Comparison of ENCODE assay signal across 1 fruit fly cellular context in genomic region chrX:12466541-12467240, dm6.
TF ChIP-seq lines count a peak whose summit lies in the region.

No protein-coding gene starts in this region.

TF ChIP-seq in whole organism, embryonic, 481 proteins besides CTCF, POLR2A, EP300 and RAD21 (continued from another document):
- TF ChIP-seq dmrt99B (tag; optimal IDR thresholded peaks at IDR 0.05; lab: Kevin White, UChicago): peak; percentile 70
- peak; percentile 24; the same call in 1 of the 3 replicates for TF ChIP-seq CG11695 (GFP tag; IDR thresholded peaks at IDR 0.05; lab: Robert Waterston, UW)
- no peak for TF ChIP-seq CG1024 (GFP tag; IDR thresholded peaks at IDR 0.05; lab: Robert Waterston, UW)
- TF ChIP-seq CG18764 (GFP tag; optimal IDR thresholded peaks at IDR 0.05; lab: Kevin White, UChicago): no peak
- peak; percentile 6; the same call in 1 of the 3 replicates for TF ChIP-seq Dbx (GFP tag; IDR thresholded peaks at IDR 0.05; lab: Robert Waterston, UW)
- TF ChIP-seq Dad (GFP tag; optimal IDR thresholded peaks at IDR 0.05; lab: Kevin White, UChicago): peak; percentile 20
- TF ChIP-seq Sox100B (GFP tag; optimal IDR thresholded peaks at IDR 0.05; lab: Kevin White, UChicago): peak; percentile 68
- TF ChIP-seq twi (tag; optimal IDR thresholded peaks at IDR 0.05; lab: Kevin White, UChicago): no peak
- no peak for TF ChIP-seq Nf-YB (GFP tag; optimal IDR thresholded peaks at IDR 0.05; lab: Kevin White, UChicago)
- TF ChIP-seq Vsx1 (GFP tag; optimal IDR thresholded peaks at IDR 0.05; lab: Kevin White, UChicago): no peak
- peak; percentile 15 for TF ChIP-seq bab2 (GFP tag; optimal IDR thresholded peaks at IDR 0.05; lab: Kevin White, UChicago)
- peak; percentile 82 for TF ChIP-seq Elba2 (GFP tag; optimal IDR thresholded peaks at IDR 0.05; lab: Kevin White, UChicago)
- no peak for TF ChIP-seq br (optimal IDR thresholded peaks at IDR 0.05; lab: Kevin White, UChicago)
- no peak for TF ChIP-seq Tbp (GFP tag; optimal IDR thresholded peaks at IDR 0.05; lab: Kevin White, UChicago)
- no peak for TF ChIP-seq Neu2 (GFP tag; optimal IDR thresholded peaks at IDR 0.05; lab: Kevin White, UChicago; ENCODE audit: borderline replicate concordance)
- peak; percentile 24 for TF ChIP-seq gcm (GFP tag; optimal IDR thresholded peaks at IDR 0.05; lab: Kevin White, UChicago)
- peak; percentile 16 for TF ChIP-seq CG10654 (GFP tag; optimal IDR thresholded peaks at IDR 0.05; lab: Kevin White, UChicago)
- TF ChIP-seq HHEX (GFP tag; optimal IDR thresholded peaks at IDR 0.05; lab: Kevin White, UChicago): peak; percentile 55
- peak; percentile 63 for TF ChIP-seq CG9727 (GFP tag; optimal IDR thresholded peaks at IDR 0.05; lab: Kevin White, UChicago)
- no peak for TF ChIP-seq Deaf1 (tag; optimal IDR thresholded peaks at IDR 0.05; lab: Kevin White, UChicago)
- no peak for TF ChIP-seq CG10462 (GFP tag; optimal IDR thresholded peaks at IDR 0.05; lab: Kevin White, UChicago)
- peak; percentile 35 for TF ChIP-seq shn (GFP tag; optimal IDR thresholded peaks at IDR 0.05; lab: Kevin White, UChicago)
- peak; percentile 46 for TF ChIP-seq org-1 (GFP tag; optimal IDR thresholded peaks at IDR 0.05; lab: Kevin White, UChicago)
- peak; percentile 25 for TF ChIP-seq eyg (GFP tag; optimal IDR thresholded peaks at IDR 0.05; lab: Kevin White, UChicago)
- TF ChIP-seq CG4707 (GFP tag; optimal IDR thresholded peaks at IDR 0.05; lab: Kevin White, UChicago): no peak
- peak; percentile 31 for TF ChIP-seq sisA (GFP tag; IDR thresholded peaks at IDR 0.05; lab: Robert Waterston, UW)
- peak; percentile 27 for TF ChIP-seq CG12104 (GFP tag; optimal IDR thresholded peaks at IDR 0.05; lab: Kevin White, UChicago)
- peak; percentile 48 for TF ChIP-seq fd96Cb (tag; optimal IDR thresholded peaks at IDR 0.05; lab: Kevin White, UChicago)
- TF ChIP-seq CG4617 (GFP tag; optimal IDR thresholded peaks at IDR 0.05; lab: Kevin White, UChicago; ENCODE audit: borderline replicate concordance): no peak
- peak; percentile 60 for TF ChIP-seq PHDP (tag; optimal IDR thresholded peaks at IDR 0.05; lab: Kevin White, UChicago)
- no peak for TF ChIP-seq sqz (GFP tag; optimal IDR thresholded peaks at IDR 0.05; lab: Kevin White, UChicago)
- TF ChIP-seq ham (GFP tag; IDR thresholded peaks at IDR 0.05; lab: Robert Waterston, UW): no peak
- peak; percentile 28 for TF ChIP-seq Dip3 (GFP tag; optimal IDR thresholded peaks at IDR 0.05; lab: Kevin White, UChicago)
- peak; percentile 52 for TF ChIP-seq Hand (GFP tag; optimal IDR thresholded peaks at IDR 0.05; lab: Kevin White, UChicago)
- TF ChIP-seq CG9797 (GFP tag; optimal IDR thresholded peaks at IDR 0.05; lab: Kevin White, UChicago): no peak
- TF ChIP-seq chinmo (GFP tag; IDR thresholded peaks at IDR 0.05; lab: Robert Waterston, UW; ENCODE audit: partially characterized antibody): no peak
- TF ChIP-seq CG1647 (GFP tag; optimal IDR thresholded peaks at IDR 0.05; lab: Kevin White, UChicago): peak; percentile 38
- peak; percentile 43; the same call in 2 of the 3 replicates for TF ChIP-seq dysf (GFP tag; IDR thresholded peaks at IDR 0.05; lab: Robert Waterston, UW)
- peak; percentile 26 for TF ChIP-seq ATbp (GFP tag; optimal IDR thresholded peaks at IDR 0.05; lab: Kevin White, UChicago)
- TF ChIP-seq sens (GFP tag; lab: Kevin White, UChicago): peak; percentile 92
- TF ChIP-seq gsb-n (tag; optimal IDR thresholded peaks at IDR 0.05; lab: Kevin White, UChicago): no peak
- peak; percentile 40 to 49 for TF ChIP-seq chif (GFP tag; optimal IDR thresholded peaks at IDR 0.05; lab: Kevin White, UChicago)
- TF ChIP-seq dm (GFP tag; optimal IDR thresholded peaks at IDR 0.05; lab: Kevin White, UChicago): no peak
- TF ChIP-seq Oaz (GFP tag; IDR thresholded peaks at IDR 0.05; lab: Robert Waterston, UW): no peak
- peak; percentile 45 for TF ChIP-seq CG10543 (GFP tag; optimal IDR thresholded peaks at IDR 0.05; lab: Kevin White, UChicago)
- TF ChIP-seq run (tag; optimal IDR thresholded peaks at IDR 0.05; lab: Kevin White, UChicago): no peak
- TF ChIP-seq seq (GFP tag; IDR thresholded peaks at IDR 0.05; lab: Robert Waterston, UW): no peak
- no peak for TF ChIP-seq CG14860 (GFP tag; IDR thresholded peaks at IDR 0.05; lab: Robert Waterston, UW; ENCODE audit: partially characterized antibody)
- TF ChIP-seq Mes4 (GFP tag; optimal IDR thresholded peaks at IDR 0.05; lab: Kevin White, UChicago): no peak
- TF ChIP-seq tin (GFP tag; optimal IDR thresholded peaks at IDR 0.05; lab: Kevin White, UChicago): peak; percentile 39
- TF ChIP-seq Bdp1 (GFP tag; optimal IDR thresholded peaks at IDR 0.05; lab: Kevin White, UChicago): no peak
- no peak for TF ChIP-seq Adf1 (GFP tag; IDR thresholded peaks at IDR 0.05; lab: Robert Waterston, UW)
- TF ChIP-seq Fer2 (tag; optimal IDR thresholded peaks at IDR 0.05; lab: Kevin White, UChicago): no peak
- TF ChIP-seq CG11456 (GFP tag; IDR thresholded peaks at IDR 0.05; lab: Robert Waterston, UW): 0 out of 3 replicates have a peak, but pooled peaks have one; percentile 59
- TF ChIP-seq Oli (tag; optimal IDR thresholded peaks at IDR 0.05; lab: Kevin White, UChicago): peak; percentile 56
- TF ChIP-seq CG42726 (GFP tag; IDR thresholded peaks at IDR 0.05; lab: Robert Waterston, UW; ENCODE audit: partially characterized antibody): no peak
- peak; percentile 59 for TF ChIP-seq CG13424 (tag; optimal IDR thresholded peaks at IDR 0.05; lab: Kevin White, UChicago)
- TF ChIP-seq yki (optimal IDR thresholded peaks at IDR 0.05; lab: Kevin White, UChicago): no peak
- peak; percentile 87 for TF ChIP-seq Med (GFP tag; lab: Kevin White, UChicago)
- TF ChIP-seq pan (optimal IDR thresholded peaks at IDR 0.05; lab: Kevin White, UChicago): no peak
- no peak for TF ChIP-seq pan (GFP tag; optimal IDR thresholded peaks at IDR 0.05 in 1 of 2, IDR thresholded peaks at IDR 0.05 in 1 of 2)
- 0 out of 3 replicates have a peak, but pooled peaks have one; percentile 12 for TF ChIP-seq CG11560 (tag; IDR thresholded peaks at IDR 0.05; lab: Robert Waterston, UW)
- TF ChIP-seq CG10209 (GFP tag; optimal IDR thresholded peaks at IDR 0.05; lab: Kevin White, UChicago): peak; percentile 46
- TF ChIP-seq trem (tag; optimal IDR thresholded peaks at IDR 0.05; lab: Kevin White, UChicago): no peak
- peak; percentile 55 for TF ChIP-seq Antp (GFP tag; optimal IDR thresholded peaks at IDR 0.05; lab: Kevin White, UChicago)
- peak; percentile 73 for TF ChIP-seq CG7556 (GFP tag; optimal IDR thresholded peaks at IDR 0.05; lab: Kevin White, UChicago)
- TF ChIP-seq peb (GFP tag; IDR thresholded peaks at IDR 0.05; lab: Robert Waterston, UW): no peak
- TF ChIP-seq Hr51 (GFP tag; optimal IDR thresholded peaks at IDR 0.05; lab: Kevin White, UChicago): peak; percentile 0 to 65
- peak; percentile 60 to 90 for TF ChIP-seq Pdp1 (GFP tag; optimal IDR thresholded peaks at IDR 0.05; lab: Kevin White, UChicago)
- no peak for TF ChIP-seq stwl (tag; optimal IDR thresholded peaks at IDR 0.05; lab: Kevin White, UChicago)
- TF ChIP-seq CG17802 (tag; optimal IDR thresholded peaks at IDR 0.05; lab: Kevin White, UChicago): no peak
- TF ChIP-seq tap (tag; optimal IDR thresholded peaks at IDR 0.05; lab: Kevin White, UChicago): no peak
- peak; percentile 9 for TF ChIP-seq CG12299 (tag; optimal IDR thresholded peaks at IDR 0.05; lab: Kevin White, UChicago)
- no peak for TF ChIP-seq HLHmδ (GFP tag; optimal IDR thresholded peaks at IDR 0.05; lab: Kevin White, UChicago)
- no peak for TF ChIP-seq fd3F (GFP tag; optimal IDR thresholded peaks at IDR 0.05; lab: Kevin White, UChicago)
- peak; percentile 22 for TF ChIP-seq pnt (GFP tag; optimal IDR thresholded peaks at IDR 0.05; lab: Kevin White, UChicago)
- TF ChIP-seq wek (GFP tag; optimal IDR thresholded peaks at IDR 0.05; lab: Kevin White, UChicago): no peak
- TF ChIP-seq CG16863 (GFP tag; optimal IDR thresholded peaks at IDR 0.05; lab: Kevin White, UChicago): peak; percentile 13
- no peak for TF ChIP-seq CG3726 (GFP tag; IDR thresholded peaks at IDR 0.05; lab: Robert Waterston, UW)
- TF ChIP-seq maf-S (GFP tag; optimal IDR thresholded peaks at IDR 0.05; lab: Kevin White, UChicago): no peak
- TF ChIP-seq NK7.1 (GFP tag; optimal IDR thresholded peaks at IDR 0.05; lab: Kevin White, UChicago): no peak
- no peak for TF ChIP-seq Doc3 (GFP tag; IDR thresholded peaks at IDR 0.05; lab: Robert Waterston, UW; ENCODE audit: partially characterized antibody)
- TF ChIP-seq ase (GFP tag; IDR thresholded peaks at IDR 0.05; lab: Robert Waterston, UW): peak; percentile 12; the same call in 1 of the 3 replicates
- no peak for TF ChIP-seq ab (GFP tag; optimal IDR thresholded peaks at IDR 0.05; lab: Kevin White, UChicago)
- TF ChIP-seq CHES-1-like (GFP tag; optimal IDR thresholded peaks at IDR 0.05; lab: Kevin White, UChicago): peak; percentile 32
- TF ChIP-seq aop (GFP tag; IDR thresholded peaks at IDR 0.05; lab: Robert Waterston, UW): no peak
- TF ChIP-seq trh (GFP tag; optimal IDR thresholded peaks at IDR 0.05; lab: Kevin White, UChicago): no peak
- TF ChIP-seq dmrt11E (tag; optimal IDR thresholded peaks at IDR 0.05; lab: Kevin White, UChicago): no peak
- TF ChIP-seq CG8290 (GFP tag; optimal IDR thresholded peaks at IDR 0.05; lab: Kevin White, UChicago): no peak
- peak in 1 of 2 experiments; percentile 27 for TF ChIP-seq CG8290 (tag; optimal IDR thresholded peaks at IDR 0.05; lab: Kevin White, UChicago)
- no peak for TF ChIP-seq CG7372 (GFP tag; IDR thresholded peaks at IDR 0.05; lab: Robert Waterston, UW)
- no peak for TF ChIP-seq kah (GFP tag; optimal IDR thresholded peaks at IDR 0.05; lab: Kevin White, UChicago)
- TF ChIP-seq CG8944 (GFP tag; optimal IDR thresholded peaks at IDR 0.05; lab: Kevin White, UChicago): peak; percentile 21
- no peak for TF ChIP-seq CG7271 (tag; optimal IDR thresholded peaks at IDR 0.05; lab: Kevin White, UChicago)
- peak; percentile 22 for TF ChIP-seq CG6765 (GFP tag; optimal IDR thresholded peaks at IDR 0.05; lab: Kevin White, UChicago)
- TF ChIP-seq cwo (GFP tag; optimal IDR thresholded peaks at IDR 0.05; lab: Kevin White, UChicago): peak; percentile 28
- no peak for TF ChIP-seq btn (GFP tag; optimal IDR thresholded peaks at IDR 0.05; lab: Kevin White, UChicago)
- TF ChIP-seq pzg (GFP tag; optimal IDR thresholded peaks at IDR 0.05; lab: Kevin White, UChicago): no peak
- no peak for TF ChIP-seq CG6175 (GFP tag; IDR thresholded peaks at IDR 0.05; lab: Robert Waterston, UW)
- no peak for TF ChIP-seq B-H2 (GFP tag; optimal IDR thresholded peaks at IDR 0.05; lab: Kevin White, UChicago)
- 0 out of 2 replicates have a peak, but pooled peaks have one; percentile 25 for TF ChIP-seq HLH3B (GFP tag; IDR thresholded peaks at IDR 0.05; lab: Robert Waterston, UW)
- no peak for TF ChIP-seq CG7357 (GFP tag; IDR thresholded peaks at IDR 0.05; lab: Robert Waterston, UW)
- TF ChIP-seq tgo (GFP tag; IDR thresholded peaks at IDR 0.05; lab: Robert Waterston, UW): no peak
